Worm (Caenorhabditis elegans) whole organism, early embryonic: Measurements from ENCODE around the gene toh-1.

Source experiments
- B0310.2 ChIP-seq: sonication (generic microtip); optimal IDR thresholded peaks from 2 replicates; lab custom pipeline; 2016; ENCODE audit warnings: mild to moderate bottlenecking, missing genetic modification characterization, missing compliant biosample characterization
- F13C5.2 ChIP-seq: sonication (generic microtip); optimal IDR thresholded peaks from 2 replicates; lab custom pipeline; 2017; ENCODE audit warnings: mild to moderate bottlenecking, missing genetic modification characterization, inconsistent platforms, missing compliant biosample characterization
- aly-1 ChIP-seq: sonication (generic microtip); optimal IDR thresholded peaks from 2 replicates; lab custom pipeline; 2016; ENCODE audit warnings: missing genetic modification characterization, missing compliant biosample characterization
- ama-1 ChIP-seq: fragments of 150-350 bp; optimal IDR thresholded peaks from 2 replicates; lab custom pipeline; 2014
- ceh-13 ChIP-seq: fragments of 200-800 bp; sonication (Bioruptor generic); optimal IDR thresholded peaks from 2 replicates; lab custom pipeline; 2018; ENCODE audit warnings: mild to moderate bottlenecking, missing genetic modification characterization, missing compliant biosample characterization
- ceh-36 ChIP-seq: sonication (generic microtip); optimal IDR thresholded peaks from 2 replicates; lab custom pipeline; 2016; ENCODE audit warnings: missing genetic modification characterization, inconsistent platforms, missing compliant biosample characterization
- ets-7 ChIP-seq: sonication (generic microtip); optimal IDR thresholded peaks from 2 replicates; lab custom pipeline; 2016; ENCODE audit warnings: missing genotype, missing genetic modification characterization, missing compliant biosample characterization
- flt-1 ChIP-seq: fragments of 200-800 bp; sonication (Bioruptor generic); IDR thresholded peaks from 2 replicates; pipeline ENCODE4 v1.3.6; 2022; ENCODE audit warnings: missing genetic modification characterization, missing compliant biosample characterization
- hmbx-1 ChIP-seq: sonication (generic microtip); optimal IDR thresholded peaks from 2 replicates; lab custom pipeline; 2016; ENCODE audit warnings: mild to moderate bottlenecking, missing genetic modification characterization, missing compliant biosample characterization
- hmg-4 ChIP-seq: fragments of 200-800 bp; sonication (Bioruptor generic); optimal IDR thresholded peaks from 2 replicates; lab custom pipeline; 2018; ENCODE audit warnings: mild to moderate bottlenecking, missing genetic modification characterization, missing compliant biosample characterization
- hnd-1 ChIP-seq: sonication (generic microtip); optimal IDR thresholded peaks from 2 replicates; lab custom pipeline; 2016; ENCODE audit warnings: missing genetic modification characterization, missing compliant biosample characterization
- pes-1 ChIP-seq: fragments of 200-800 bp; sonication (Bioruptor generic); IDR thresholded peaks from 2 replicates; pipeline ENCODE4 v1.3.6; 2022; ENCODE audit warnings: missing genetic modification reagents, missing genetic modification characterization, missing compliant biosample characterization
- scrt-1 ChIP-seq: fragments of 200-800 bp; sonication (Bioruptor generic); IDR thresholded peaks from 2 replicates; pipeline ENCODE4 v1.3.6; 2022; ENCODE audit warnings: missing genetic modification characterization, missing compliant biosample characterization
- sea-1 ChIP-seq: fragments of 200-800 bp; sonication (Bioruptor generic); conservative IDR thresholded peaks from 2 replicates; pipeline ENCODE4 v1.3.6; 2022; ENCODE audit warnings: missing genetic modification characterization, missing compliant biosample characterization
- tbx-11 ChIP-seq: fragments of 200-800 bp; sonication (Bioruptor generic); IDR thresholded peaks from 2 replicates; pipeline ENCODE4 v1.3.6; 2022; ENCODE audit warnings: missing genetic modification characterization, missing compliant biosample characterization
- tbx-37 ChIP-seq: fragments of 200-800 bp; sonication (Bioruptor generic); conservative IDR thresholded peaks from 2 replicates; pipeline ENCODE4 v1.3.6; 2022; ENCODE audit warnings: missing genetic modification reagents, missing genetic modification characterization, missing compliant biosample characterization
- tra-4 ChIP-seq: sonication (generic microtip); optimal IDR thresholded peaks from 2 replicates; lab custom pipeline; 2017; ENCODE audit warnings: missing genetic modification characterization, missing compliant biosample characterization

The toh-1 gene

ce11 chrIII:3797180-3798026 is 11.4 kb downstream of the toh-1 start:
- TF ChIP-seq tra-4 (tag; lab: Kevin White, UChicago): no peak
- TF ChIP-seq tbx-11 (GFP tag; lab: Robert Waterston, UW): no peak
- no peak for TF ChIP-seq ceh-13 (GFP tag; lab: Kevin White, UChicago)
- no peak for TF ChIP-seq ets-7
- TF ChIP-seq flt-1 (GFP tag; lab: Robert Waterston, UW): no peak
- TF ChIP-seq hmg-4 (GFP tag; lab: Kevin White, UChicago): no peak
- no peak for TF ChIP-seq F13C5.2 (tag; lab: Kevin White, UChicago)
- no peak for TF ChIP-seq tbx-37
- no peak for TF ChIP-seq scrt-1
- TF ChIP-seq sea-1 (GFP tag; lab: Robert Waterston, UW): no peak
- TF ChIP-seq hmbx-1 (tag; lab: Kevin White, UChicago): no peak
- no peak for TF ChIP-seq ama-1
- TF ChIP-seq pes-1: no peak

- TF ChIP-seq ceh-13 (GFP tag; lab: Kevin White, UChicago) (no peak), ets-7 (no peak), ceh-36 (tag; lab: Kevin White, UChicago) (no peak), hnd-1 (no peak), B0310.2 (tag; lab: Kevin White, UChicago) (no peak), flt-1 (GFP tag; lab: Robert Waterston, UW) (no peak), tbx-37 (no peak), ama-1 (no peak)
Measured at ce11 chrIII:3795933-3796332, 12.9 kb downstream of the toh-1 start.

- TF ChIP-seq tbx-11 (GFP tag; lab: Robert Waterston, UW) (no peak), hmbx-1 (tag; lab: Kevin White, UChicago) (no peak), F13C5.2 (tag; lab: Kevin White, UChicago) (no peak)
Measured at ce11 chrIII:3790855-3791254, 18.0 kb downstream of the toh-1 start.

ce11 chrIII:3789688-3790371 is 19.0 kb downstream of the toh-1 start:
- no peak for TF ChIP-seq ceh-13 (GFP tag; lab: Kevin White, UChicago)
- TF ChIP-seq hnd-1: no peak
- TF ChIP-seq hmbx-1 (tag; lab: Kevin White, UChicago): no peak
- TF ChIP-seq tbx-11 (GFP tag; lab: Robert Waterston, UW): no peak
- TF ChIP-seq pes-1: no peak
- no peak for TF ChIP-seq sea-1 (GFP tag; lab: Robert Waterston, UW)
- no peak for TF ChIP-seq F13C5.2 (tag; lab: Kevin White, UChicago)
- TF ChIP-seq scrt-1: no peak
- no peak for TF ChIP-seq hmg-4 (GFP tag; lab: Kevin White, UChicago)
- no peak for TF ChIP-seq B0310.2 (tag; lab: Kevin White, UChicago)
- no peak for TF ChIP-seq flt-1 (GFP tag; lab: Robert Waterston, UW)
- TF ChIP-seq ceh-36 (tag; lab: Kevin White, UChicago): no peak
- TF ChIP-seq ama-1: no peak
- TF ChIP-seq tbx-37: no peak

ce11 chrIII:3786427-3786935 is 22.3 kb downstream of the toh-1 start, which contains the start of gene acy-3:
Gene acy-3 (minus strand): TSS chrIII:3786477.
- no peak for TF ChIP-seq pes-1
- TF ChIP-seq flt-1 (GFP tag; lab: Robert Waterston, UW): 0 out of 2 replicates have a peak, but pooled peaks have one; percentile 30

ce11 chrIII:3785094-3785493 is 23.7 kb downstream of the toh-1 start:
- TF ChIP-seq hnd-1 (no peak), pes-1 (no peak), hmbx-1 (tag; lab: Kevin White, UChicago) (no peak), ceh-13 (GFP tag; lab: Kevin White, UChicago) (no peak), scrt-1 (no peak), tra-4 (tag; lab: Kevin White, UChicago) (no peak), sea-1 (GFP tag; lab: Robert Waterston, UW) (no peak), tbx-37 (no peak), tbx-11 (GFP tag; lab: Robert Waterston, UW) (no peak), aly-1 (no peak), flt-1 (GFP tag; lab: Robert Waterston, UW) (no peak), ama-1 (no peak), ets-7 (no peak), B0310.2 (tag; lab: Kevin White, UChicago) (no peak), hmg-4 (GFP tag; lab: Kevin White, UChicago) (no peak), ceh-36 (tag; lab: Kevin White, UChicago) (no peak), F13C5.2 (tag; lab: Kevin White, UChicago) (no peak)

- TF ChIP-seq tbx-11 (GFP tag; lab: Robert Waterston, UW) (no peak), F13C5.2 (tag; lab: Kevin White, UChicago) (no peak), tbx-37 (no peak), ama-1 (no peak), pes-1 (no peak), hnd-1 (no peak)
Measured at ce11 chrIII:3783914-3784313, 24.9 kb downstream of the toh-1 start.

- no peak for TF ChIP-seq F13C5.2 (tag; lab: Kevin White, UChicago)
- TF ChIP-seq tra-4 (tag; lab: Kevin White, UChicago): no peak
- no peak for TF ChIP-seq flt-1 (GFP tag; lab: Robert Waterston, UW)
Measured at ce11 chrIII:3782853-3783252, 26.0 kb downstream of the toh-1 start.
